Worm (Caenorhabditis elegans) whole organism, young adult: ENCODE measurements around the gene rad-54.L2.
A peak's percentile ranks its signal among the peaks of the same experiment; 100 is the strongest.

ENCODE experiments used
- B0261.1 ChIP-seq: sonication (generic microtip); optimal IDR thresholded peaks from 2 replicates; lab custom pipeline; 2016; ENCODE audit warnings: mild to moderate bottlenecking, missing genetic modification characterization, moderate library complexity, missing compliant biosample characterization
- F22D6.2 ChIP-seq: sonication (generic microtip); optimal IDR thresholded peaks from 2 replicates; lab custom pipeline; 2016; ENCODE audit warnings: mild to moderate bottlenecking, missing genetic modification characterization, missing compliant biosample characterization
- F23B12.7 ChIP-seq: sonication (generic microtip); optimal IDR thresholded peaks from 2 replicates; lab custom pipeline; 2017; ENCODE audit warnings: missing genetic modification characterization, mild to moderate bottlenecking, missing compliant biosample characterization, antibody characterized with exemption, moderate library complexity; ENCODE audit not compliant: insufficient read depth
- F33H1.4 ChIP-seq: fragments of 200-800 bp; sonication (Bioruptor generic); IDR thresholded peaks from 2 replicates; pipeline ENCODE4 v1.3.6; 2022; ENCODE audit warnings: missing genetic modification reagents, missing genetic modification characterization, missing compliant biosample characterization
- F49E8.2 ChIP-seq: sonication (generic microtip); optimal IDR thresholded peaks from 3 replicates; lab custom pipeline; 2017; ENCODE audit warnings: missing genetic modification characterization, mild to moderate bottlenecking, missing compliant biosample characterization, antibody characterized with exemption, moderate library complexity; ENCODE audit not compliant: insufficient read depth
- F52B5.7 ChIP-seq: sonication (generic microtip); optimal IDR thresholded peaks from 2 replicates; lab custom pipeline; 2016; ENCODE audit warnings: mild to moderate bottlenecking, missing genetic modification characterization, missing compliant biosample characterization
- F55B11.4 ChIP-seq: sonication (generic microtip); optimal IDR thresholded peaks from 2 replicates; lab custom pipeline; 2016; ENCODE audit warnings: missing compliant biosample characterization, missing genetic modification characterization, borderline replicate concordance; ENCODE audit not compliant: insufficient read depth
- K11D2.4 ChIP-seq: fragments of 200-800 bp; sonication (Bioruptor generic); IDR thresholded peaks from 2 replicates; pipeline ENCODE4 v1.3.6; 2022; ENCODE audit warnings: missing genetic modification reagents, missing genetic modification characterization, missing compliant biosample characterization
- T07F8.4 ChIP-seq: sonication (generic microtip); optimal IDR thresholded peaks from 2 replicates; lab custom pipeline; 2016; ENCODE audit warnings: mild to moderate bottlenecking, missing genetic modification characterization, moderate library complexity, missing compliant biosample characterization
- T26A5.8 ChIP-seq: sonication (generic microtip); optimal IDR thresholded peaks from 2 replicates; lab custom pipeline; 2016; ENCODE audit warnings: missing genetic modification characterization, missing compliant biosample characterization
- Y53G8AR.9 ChIP-seq: fragments of 200-800 bp; sonication (Bioruptor generic); conservative IDR thresholded peaks from 2 replicates; pipeline ENCODE4 v1.3.6; 2022; ENCODE audit warnings: missing genetic modification reagents, missing genetic modification characterization, missing compliant biosample characterization
- ama-1 ChIP-seq, 3 experiments: fragments of 150-350 bp in 1 of 3; sonication (generic microtip) in 2 of 3; optimal IDR thresholded peaks; 2 replicates each; lab custom pipeline; 2014 to 2018; ENCODE audit warnings: missing biosample characterization in 2 of 3, missing genetic modification characterization in 2 of 3, missing genetic modification reagents in 2 of 3
- aptf-2 ChIP-seq: fragments of 200-800 bp; sonication (Bioruptor generic); conservative IDR thresholded peaks from 2 replicates; pipeline ENCODE4 v1.3.6; 2022; ENCODE audit warnings: missing genetic modification reagents, missing genetic modification characterization, missing compliant biosample characterization
- attf-6 ChIP-seq: fragments of 200-800 bp; sonication (Bioruptor generic); IDR thresholded peaks from 2 replicates; pipeline ENCODE4 v1.3.6; 2022; ENCODE audit warnings: missing genetic modification reagents, missing genetic modification characterization, missing compliant biosample characterization
- bed-2 ChIP-seq: fragments of 200-800 bp; sonication (Bioruptor generic); IDR thresholded peaks from 2 replicates; pipeline ENCODE4 v1.3.6; 2022; ENCODE audit warnings: missing genetic modification reagents, missing genetic modification characterization, missing compliant biosample characterization
- ccch-3 ChIP-seq: fragments of 200-800 bp; sonication (Bioruptor generic); optimal IDR thresholded peaks from 2 replicates; lab custom pipeline; 2018; ENCODE audit warnings: mild to moderate bottlenecking, missing genetic modification characterization, missing compliant biosample characterization
- cebp-2 ChIP-seq: fragments of 200-800 bp; sonication (Bioruptor generic); IDR thresholded peaks from 2 replicates; pipeline ENCODE4 v1.3.6; 2022; ENCODE audit warnings: missing genetic modification characterization, missing compliant biosample characterization
- ceh-100 ChIP-seq: fragments of 200-800 bp; sonication (Bioruptor generic); IDR thresholded peaks from 2 replicates; pipeline ENCODE4 v1.3.6; 2022; ENCODE audit warnings: missing genetic modification reagents, missing genetic modification characterization, missing compliant biosample characterization
- ceh-58 ChIP-seq: fragments of 200-800 bp; sonication (Bioruptor generic); IDR thresholded peaks from 2 replicates; pipeline ENCODE4 v1.3.6; 2022; ENCODE audit warnings: missing genetic modification characterization, missing compliant biosample characterization
- ceh-91 ChIP-seq: fragments of 200-800 bp; sonication (Bioruptor generic); IDR thresholded peaks from 2 replicates; pipeline ENCODE4 v1.3.6; 2022; ENCODE audit warnings: missing genetic modification reagents, missing genetic modification characterization, missing compliant biosample characterization
- dox-1 ChIP-seq: fragments of 200-800 bp; sonication (Bioruptor generic); IDR thresholded peaks from 2 replicates; pipeline ENCODE4 v1.3.6; 2022; ENCODE audit warnings: missing genetic modification reagents, missing genetic modification characterization, missing compliant biosample characterization
- dpl-1 ChIP-seq: fragments of 150-350 bp; optimal IDR thresholded peaks from 2 replicates; lab custom pipeline; 2014; ENCODE audit warnings: missing biosample characterization, missing genetic modification reagents, missing genetic modification characterization
- efl-1 ChIP-seq: fragments of 150-350 bp; optimal IDR thresholded peaks from 2 replicates; lab custom pipeline; 2014; ENCODE audit warnings: missing biosample characterization, missing genetic modification reagents, missing genetic modification characterization
- egl-18 ChIP-seq: fragments of 200-800 bp; sonication (Bioruptor generic); IDR thresholded peaks from 2 replicates; pipeline ENCODE4 v1.3.6; 2022; ENCODE audit warnings: missing genetic modification reagents, missing genetic modification characterization, missing compliant biosample characterization
- fkh-3 ChIP-seq: sonication (generic microtip); optimal IDR thresholded peaks from 2 replicates; lab custom pipeline; 2016; ENCODE audit warnings: mild to moderate bottlenecking, missing genetic modification characterization, missing compliant biosample characterization
- hlh-12 ChIP-seq: sonication (generic microtip); optimal IDR thresholded peaks from 2 replicates; lab custom pipeline; 2016; ENCODE audit warnings: missing genetic modification characterization, missing compliant biosample characterization
- hmg-1.2 ChIP-seq: fragments of 200-800 bp; sonication (Bioruptor generic); IDR thresholded peaks from 2 replicates; pipeline ENCODE4 v1.3.6; 2022; ENCODE audit warnings: missing genetic modification reagents, missing genetic modification characterization, missing compliant biosample characterization
- hrde-1 ChIP-seq: sonication (generic microtip); optimal IDR thresholded peaks from 2 replicates; lab custom pipeline; 2016; ENCODE audit warnings: missing genetic modification characterization, mild to moderate bottlenecking, missing compliant biosample characterization, moderate library complexity, missing genotype, missing genetic modification reagents, borderline replicate concordance
- hsf-1 ChIP-seq: fragments of 200-800 bp; sonication (Bioruptor generic); IDR thresholded peaks from 2 replicates; pipeline ENCODE4 v1.3.6; 2022; ENCODE audit warnings: missing genetic modification reagents, missing genetic modification characterization, missing compliant biosample characterization
- let-526 ChIP-seq: fragments of 200-800 bp; sonication (Bioruptor generic); IDR thresholded peaks from 2 replicates; pipeline ENCODE4 v1.3.6; 2022; ENCODE audit warnings: missing genetic modification reagents, missing genetic modification characterization, missing compliant biosample characterization
- let-607 ChIP-seq, 2 experiments: fragments of 200-800 bp in 1 of 2; sonication (Bioruptor generic) in 1 of 2; sonication (generic microtip) in 1 of 2; optimal IDR thresholded peaks; 2 replicates each; lab custom pipeline; 2016 to 2018; ENCODE audit warnings: mild to moderate bottlenecking in 2 of 2, missing compliant biosample characterization in 2 of 2, missing genetic modification characterization in 2 of 2, moderate library complexity in 2 of 2, missing genotype in 1 of 2
- lin-54 ChIP-seq: fragments of 200-800 bp; sonication (Bioruptor generic); optimal IDR thresholded peaks from 2 replicates; lab custom pipeline; 2018; ENCODE audit warnings: mild to moderate bottlenecking, missing genetic modification characterization, missing compliant biosample characterization
- lsl-1 ChIP-seq: fragments of 200-800 bp; sonication (Bioruptor generic); optimal IDR thresholded peaks from 2 replicates; lab custom pipeline; 2018; ENCODE audit warnings: mild to moderate bottlenecking, missing genetic modification characterization, moderate library complexity, missing compliant biosample characterization
- lsy-27 ChIP-seq: sonication (generic microtip); optimal IDR thresholded peaks from 2 replicates; lab custom pipeline; 2017; ENCODE audit warnings: missing genetic modification characterization, mild to moderate bottlenecking, missing compliant biosample characterization, antibody characterized with exemption, missing genotype, borderline replicate concordance; ENCODE audit not compliant: insufficient read depth
- madf-6 ChIP-seq: fragments of 200-800 bp; sonication (Bioruptor generic); IDR thresholded peaks from 2 replicates; pipeline ENCODE4 v1.3.6; 2022; ENCODE audit warnings: missing genetic modification reagents, missing genetic modification characterization, missing compliant biosample characterization
- mes-4 ChIP-seq: sonication (generic microtip); optimal IDR thresholded peaks from 2 replicates; lab custom pipeline; 2016; ENCODE audit warnings: missing genotype, missing genetic modification characterization, missing compliant biosample characterization
- nfyb-1 ChIP-seq: fragments of 200-800 bp; sonication (Bioruptor generic); IDR thresholded peaks from 2 replicates; pipeline ENCODE4 v1.3.6; 2022; ENCODE audit warnings: missing genetic modification reagents, missing genetic modification characterization, missing compliant biosample characterization
- nhr-179 ChIP-seq: sonication (generic microtip); optimal IDR thresholded peaks from 2 replicates; lab custom pipeline; 2016; ENCODE audit warnings: mild to moderate bottlenecking, missing genetic modification characterization, missing compliant biosample characterization
- pha-4 ChIP-seq: fragments of 150-350 bp; sonication (generic microtip); optimal IDR thresholded peaks from 2 replicates; lab custom pipeline; 2014; ENCODE audit warnings: missing biosample characterization, missing genetic modification reagents, missing genetic modification characterization
- rcor-1 ChIP-seq: fragments of 200-800 bp; sonication (Bioruptor generic); IDR thresholded peaks from 2 replicates; pipeline ENCODE4 v1.3.6; 2022; ENCODE audit warnings: missing genetic modification reagents, missing genetic modification characterization, missing compliant biosample characterization
- rec-8 ChIP-seq, 2 experiments: sonication (generic microtip); optimal IDR thresholded peaks; 2 replicates each; lab custom pipeline; 2016; ENCODE audit warnings: mild to moderate bottlenecking in 2 of 2, missing genetic modification characterization in 2 of 2, missing genetic modification reagents in 2 of 2, missing genotype in 2 of 2, missing biosample characterization in 1 of 2, missing compliant biosample characterization in 1 of 2, moderate library complexity in 1 of 2
- sea-2 ChIP-seq: fragments of 200-800 bp; sonication (Bioruptor generic); IDR thresholded peaks from 2 replicates; pipeline ENCODE4 v1.3.6; 2022; ENCODE audit warnings: missing genetic modification characterization, missing compliant biosample characterization
- snpc-4 ChIP-seq, 5 experiments: fragments of 150-350 bp in 1 of 5; sonication (generic microtip) in 4 of 5; optimal IDR thresholded peaks; 2 replicates each; lab custom pipeline; 2014 to 2018; ENCODE audit warnings: missing genetic modification characterization in 5 of 5, missing biosample characterization in 3 of 5, antibody characterized with exemption in 2 of 5, mild to moderate bottlenecking in 2 of 5, missing compliant biosample characterization in 2 of 5, missing genotype in 2 of 5, moderate library complexity in 2 of 5, missing genetic modification reagents in 1 of 5
- tbx-9 ChIP-seq: sonication (generic microtip); optimal IDR thresholded peaks from 2 replicates; lab custom pipeline; 2016; ENCODE audit warnings: borderline replicate concordance, missing genetic modification characterization, inconsistent platforms, missing compliant biosample characterization
- zfh-2 ChIP-seq: fragments of 200-800 bp; sonication (Bioruptor generic); conservative IDR thresholded peaks from 2 replicates; pipeline ENCODE4 v1.3.6; 2022; ENCODE audit warnings: missing genetic modification reagents, missing genetic modification characterization, missing compliant biosample characterization
- ztf-28 ChIP-seq: fragments of 200-800 bp; sonication (Bioruptor generic); IDR thresholded peaks from 2 replicates; pipeline ENCODE4 v1.3.6; 2022; ENCODE audit warnings: missing genetic modification reagents, missing genetic modification characterization, missing compliant biosample characterization
- ztf-3 ChIP-seq: fragments of 200-800 bp; sonication (Bioruptor generic); optimal IDR thresholded peaks from 2 replicates; lab custom pipeline; 2018; ENCODE audit warnings: mild to moderate bottlenecking, missing genetic modification characterization, missing compliant biosample characterization

rad-54.L2 gene

ce11 chrIV:8866092-8866491 lies 27.8 kb upstream of the rad-54.L2 start (continued):
- TF ChIP-seq attf-6 (GFP tag; lab: Robert Waterston, UW) (no peak), hsf-1 (no peak), ceh-100 (GFP tag; lab: Robert Waterston, UW) (no peak), F49E8.2 (tag; lab: Kevin White, UChicago) (no peak), fkh-3 (tag; lab: Kevin White, UChicago) (no peak), hlh-12 (tag; lab: Kevin White, UChicago) (no peak), zfh-2 (GFP tag; lab: Robert Waterston, UW) (no peak; the same call in none of the 2 replicates), T26A5.8 (tag; lab: Kevin White, UChicago) (no peak), bed-2 (GFP tag; lab: Robert Waterston, UW) (no peak), ama-1 (optimal IDR thresholded peaks at IDR 0.05; lab: Kevin White, UChicago) (no peak), ama-1 (GFP tag; optimal IDR thresholded peaks at IDR 0.05; lab: Kevin White, UChicago) (no peak), ztf-28 (GFP tag; lab: Robert Waterston, UW) (no peak), ceh-58 (GFP tag; lab: Robert Waterston, UW) (no peak), ccch-3 (GFP tag; lab: Kevin White, UChicago) (no peak), K11D2.4 (no peak), cebp-2 (GFP tag; lab: Robert Waterston, UW) (no peak), F23B12.7 (peak; percentile 68), sea-2 (GFP tag; lab: Robert Waterston, UW) (no peak), rec-8 (tag; optimal IDR thresholded peaks at IDR 0.05; lab: Kevin White, UChicago) (no peak), lsl-1 (GFP tag; lab: Kevin White, UChicago) (no peak), efl-1 (GFP tag; lab: Kevin White, UChicago) (peak; percentile 17), nhr-179 (no peak), lin-54 (peak; percentile 20), madf-6 (GFP tag; lab: Robert Waterston, UW) (peak; percentile 55; the same call in 1 of the 2 replicates), rcor-1 (no peak), mes-4 (tag; lab: Kevin White, UChicago) (no peak), tbx-9 (tag; lab: Kevin White, UChicago) (no peak), snpc-4 (GFP tag; optimal IDR thresholded peaks at IDR 0.05; lab: Kevin White, UChicago) (no peak), snpc-4 (tag; optimal IDR thresholded peaks at IDR 0.05; lab: Kevin White, UChicago) (peak in 2 of 4 experiments; percentile 30 to 41), let-607 (tag; optimal IDR thresholded peaks at IDR 0.05; lab: Kevin White, UChicago) (peak; percentile 74 to 90), F55B11.4 (tag; lab: Kevin White, UChicago) (no peak), hmg-1.2 (GFP tag; lab: Robert Waterston, UW) (peak; percentile 47), egl-18 (GFP tag; lab: Robert Waterston, UW) (no peak), dox-1 (GFP tag; lab: Robert Waterston, UW) (peak; percentile 90), F33H1.4 (GFP tag; lab: Robert Waterston, UW) (no peak), F22D6.2 (no peak), let-526 (GFP tag; lab: Robert Waterston, UW) (no peak), lsy-27 (tag; lab: Kevin White, UChicago) (no peak), B0261.1 (tag; lab: Kevin White, UChicago) (no peak), ztf-3 (GFP tag; lab: Kevin White, UChicago) (no peak), hrde-1 (tag; lab: Kevin White, UChicago) (no peak), Y53G8AR.9 (GFP tag; lab: Robert Waterston, UW) (no peak), pha-4 (tag; lab: Kevin White, UChicago) (no peak), aptf-2 (GFP tag; lab: Robert Waterston, UW) (no peak), ceh-91 (GFP tag; lab: Robert Waterston, UW) (no peak), dpl-1 (GFP tag; lab: Kevin White, UChicago) (no peak), F52B5.7 (tag; lab: Kevin White, UChicago) (no peak), T07F8.4 (tag; lab: Kevin White, UChicago) (no peak), nfyb-1 (GFP tag; lab: Robert Waterston, UW) (peak; percentile 61)
